Fruit fly (Drosophila melanogaster): ENCODE results near the gene CG5758.

The CG5758 gene

dm6 chr2L:18119643-18120042 is at the start of gene CG5758:
Gene CG5758 (plus strand): TSS chr2L:18119995.
- TF ChIP-seq Myc (optimal IDR thresholded peaks at IDR 0.05) = no peak
- no peak for TF ChIP-seq psq (optimal IDR thresholded peaks at IDR 0.05)
- no peak for TF ChIP-seq ttk (optimal IDR thresholded peaks at IDR 0.05)
- no peak for TF ChIP-seq h (optimal IDR thresholded peaks at IDR 0.05)
- no peak for TF ChIP-seq Sin3A (optimal IDR thresholded peaks at IDR 0.05)
- no peak for TF ChIP-seq insv (optimal IDR thresholded peaks at IDR 0.05)

DNA sequence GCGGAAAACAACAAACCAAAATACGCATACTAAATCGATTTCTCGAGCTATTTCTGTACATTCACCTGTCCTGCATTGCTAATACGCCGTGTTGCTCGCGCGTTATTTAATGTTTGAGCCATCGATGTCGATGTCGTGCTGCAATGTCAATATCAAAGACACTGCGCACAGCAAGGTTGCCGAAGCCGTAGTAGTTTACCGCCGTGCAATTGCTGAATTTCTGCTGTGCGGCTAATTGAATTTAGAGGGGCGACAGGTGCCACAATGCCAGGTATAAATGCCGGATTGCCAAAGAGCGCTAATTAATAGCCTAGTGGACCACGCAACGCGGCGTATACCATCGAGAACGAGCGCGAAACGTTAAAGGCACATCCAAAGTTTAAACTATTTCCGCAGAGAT is 41.8 kb upstream of the CG5758 start, which contains the start of gene Arr1:
Gene Arr1, plus strand, starts transcription at position 301 of the 400 bp plus-strand sequence.
- TF ChIP-seq ttk (optimal IDR thresholded peaks at IDR 0.05) (no peak), Myc (optimal IDR thresholded peaks at IDR 0.05) (no peak), Sin3A (optimal IDR thresholded peaks at IDR 0.05) (no peak), h (optimal IDR thresholded peaks at IDR 0.05) (no peak), insv (optimal IDR thresholded peaks at IDR 0.05) (no peak), psq (optimal IDR thresholded peaks at IDR 0.05) (no peak)

DNA sequence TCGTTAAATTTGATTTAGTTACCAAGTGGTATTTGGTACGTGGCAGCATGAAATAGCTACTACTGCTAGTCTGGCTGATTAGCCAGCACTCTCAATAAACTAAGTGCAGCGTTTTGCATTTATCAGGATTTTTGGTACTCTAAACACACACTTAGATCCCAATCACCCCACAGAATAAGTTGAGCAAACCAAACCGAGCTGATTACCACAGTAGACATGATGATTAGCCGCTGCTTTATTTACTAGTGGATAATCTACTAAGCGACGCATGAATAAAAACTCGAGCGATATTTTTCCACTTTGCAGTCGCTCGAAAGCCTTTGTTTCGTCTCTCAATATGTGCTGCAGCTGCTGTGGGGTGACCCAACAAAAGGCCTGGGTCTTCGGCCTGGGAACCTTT is 38.5 kb upstream of the CG5758 start, which contains the start of gene ninaD:
Gene ninaD, plus strand, starts transcription at position 301 of the 400 bp plus-strand sequence.
- TF ChIP-seq psq (optimal IDR thresholded peaks at IDR 0.05) (no peak), h (optimal IDR thresholded peaks at IDR 0.05) (no peak), insv (optimal IDR thresholded peaks at IDR 0.05) (no peak), Myc (optimal IDR thresholded peaks at IDR 0.05) (no peak), ttk (optimal IDR thresholded peaks at IDR 0.05) (no peak), Sin3A (optimal IDR thresholded peaks at IDR 0.05) (no peak)

DNA sequence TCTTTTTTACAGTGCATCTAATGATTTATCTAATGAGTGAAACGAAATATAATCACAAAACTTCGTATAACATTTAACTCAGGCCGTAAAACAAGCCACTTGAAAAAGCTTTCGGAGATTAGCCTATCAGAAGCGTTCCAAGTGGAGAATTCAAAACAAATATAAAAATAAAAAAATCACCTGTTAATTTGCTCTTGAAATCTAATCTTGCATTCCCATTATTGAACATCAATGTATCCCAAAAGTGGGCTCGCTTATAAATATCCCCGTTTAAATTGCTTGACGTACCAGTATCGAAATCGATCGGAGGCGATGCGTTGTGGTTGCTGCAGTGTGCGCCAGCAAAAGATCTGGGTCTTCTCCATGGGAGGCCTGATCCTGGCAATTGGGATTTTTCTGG is 35.8 kb upstream of the CG5758 start, which contains the start of gene CG31741:
Gene CG31741, plus strand, starts transcription at position 301 of the 400 bp plus-strand sequence.
- no peak for TF ChIP-seq Myc (optimal IDR thresholded peaks at IDR 0.05)
- TF ChIP-seq psq (optimal IDR thresholded peaks at IDR 0.05) = no peak
- no peak for TF ChIP-seq h (optimal IDR thresholded peaks at IDR 0.05)
- TF ChIP-seq Sin3A (optimal IDR thresholded peaks at IDR 0.05) = no peak
- TF ChIP-seq insv (optimal IDR thresholded peaks at IDR 0.05) = no peak

- TF ChIP-seq psq (optimal IDR thresholded peaks at IDR 0.05) (no peak), Myc (optimal IDR thresholded peaks at IDR 0.05) (no peak), h (optimal IDR thresholded peaks at IDR 0.05) (no peak), insv (optimal IDR thresholded peaks at IDR 0.05) (no peak), ttk (optimal IDR thresholded peaks at IDR 0.05) (no peak)
Measured at dm6 chr2L:18091705-18092104, 28.1 kb upstream of the CG5758 start.

dm6 chr2L:18092156-18092555 is 27.6 kb upstream of the CG5758 start, which contains the start of gene CG15153:
Gene CG15153 (minus strand): TSS chr2L:18092256.
- TF ChIP-seq ttk (optimal IDR thresholded peaks at IDR 0.05) (no peak), Sin3A (optimal IDR thresholded peaks at IDR 0.05) (no peak), h (optimal IDR thresholded peaks at IDR 0.05) (no peak), Myc (optimal IDR thresholded peaks at IDR 0.05) (no peak), psq (optimal IDR thresholded peaks at IDR 0.05) (no peak), insv (optimal IDR thresholded peaks at IDR 0.05) (no peak)

- TF ChIP-seq psq (optimal IDR thresholded peaks at IDR 0.05) (no peak), h (optimal IDR thresholded peaks at IDR 0.05) (no peak), Sin3A (optimal IDR thresholded peaks at IDR 0.05) (no peak), Myc (optimal IDR thresholded peaks at IDR 0.05) (no peak), ttk (optimal IDR thresholded peaks at IDR 0.05) (no peak)
Measured at dm6 chr2L:18096268-18096667, 23.5 kb upstream of the CG5758 start, which contains the start of gene Slc25A46b. Gene Slc25A46b (plus strand): TSS chr2L:18096568.

DNA sequence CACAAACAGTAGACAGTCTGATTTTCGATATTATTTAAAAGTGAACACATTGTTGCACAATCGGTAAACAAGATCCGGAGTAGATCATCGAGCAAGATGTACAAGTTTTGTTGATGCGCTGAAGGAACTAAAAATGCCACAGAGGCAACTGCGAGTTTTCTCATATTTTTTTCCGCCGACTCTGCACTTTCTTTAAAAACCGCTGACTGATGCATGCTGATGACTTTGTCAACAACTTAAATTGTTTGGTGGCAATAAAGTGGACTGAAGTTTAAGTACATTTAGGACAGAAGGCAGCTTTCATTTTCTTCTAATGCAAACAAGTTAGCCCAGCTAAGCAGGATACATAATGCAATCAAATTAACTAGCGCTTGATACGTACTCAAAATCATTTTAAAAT is 7.4 kb upstream of the CG5758 start:
- TF ChIP-seq Sin3A (optimal IDR thresholded peaks at IDR 0.05) (no peak), Myc (optimal IDR thresholded peaks at IDR 0.05) (no peak), psq (optimal IDR thresholded peaks at IDR 0.05) (no peak), ttk (optimal IDR thresholded peaks at IDR 0.05) (no peak), insv (optimal IDR thresholded peaks at IDR 0.05) (no peak), h (optimal IDR thresholded peaks at IDR 0.05) (no peak)

dm6 chr2L:18113079-18113478 is 6.7 kb upstream of the CG5758 start, which contains the start of gene CG44476:
Gene CG44476 (minus strand): TSS chr2L:18113179.
- no peak for TF ChIP-seq insv (optimal IDR thresholded peaks at IDR 0.05)

DNA sequence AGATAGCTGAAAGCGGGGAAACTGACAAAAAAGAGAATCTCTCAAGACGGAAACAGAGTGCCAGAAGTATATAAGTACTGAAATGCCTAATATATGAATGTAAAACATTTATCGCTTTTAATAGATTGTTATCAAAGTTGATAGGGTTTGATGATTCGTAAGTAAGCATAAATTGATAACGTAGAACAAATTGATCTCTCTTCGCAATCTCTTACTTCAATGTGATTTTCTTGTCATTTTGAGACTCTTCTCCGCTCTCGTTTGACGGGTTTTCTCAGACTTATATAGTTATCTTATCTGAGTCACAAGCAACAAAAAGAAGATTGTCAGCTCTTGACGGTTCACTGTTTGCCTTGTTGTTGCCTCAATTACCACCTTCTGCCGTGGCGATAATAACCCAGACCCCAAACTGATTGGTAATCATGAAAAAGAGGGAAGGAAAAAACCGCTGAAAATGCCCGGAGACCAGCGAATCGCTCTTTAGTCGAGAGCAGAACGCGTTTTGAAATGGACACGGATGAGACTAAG is 5.6 kb upstream of the CG5758 start, which contains the start of gene CG15152:
Gene CG15152, plus strand, starts transcription at position 372 of the 528 bp plus-strand sequence.
- TF ChIP-seq h (optimal IDR thresholded peaks at IDR 0.05) (no peak), insv (optimal IDR thresholded peaks at IDR 0.05) (no peak), Myc (optimal IDR thresholded peaks at IDR 0.05) (no peak)

DNA sequence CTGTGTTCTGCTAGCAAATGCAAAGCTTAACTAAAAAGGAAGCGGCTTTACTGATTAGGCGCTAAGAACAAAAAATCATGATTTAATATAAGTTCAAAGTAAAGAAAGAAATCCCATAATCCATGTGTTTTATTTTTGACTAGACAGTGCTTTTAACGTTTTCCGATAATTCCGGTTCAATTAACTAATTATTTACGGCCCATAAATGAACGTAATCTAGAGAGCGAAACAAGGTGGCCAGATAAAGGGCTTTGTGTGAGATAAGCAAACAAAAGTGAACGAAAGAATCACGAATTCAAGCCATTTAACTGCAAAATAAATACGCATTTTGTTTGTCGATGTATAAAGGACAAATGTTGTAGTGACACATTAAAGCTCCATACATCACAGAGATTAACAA is 4.7 kb upstream of the CG5758 start:
- TF ChIP-seq Sin3A (optimal IDR thresholded peaks at IDR 0.05) (no peak), ttk (optimal IDR thresholded peaks at IDR 0.05) (no peak), h (optimal IDR thresholded peaks at IDR 0.05) (no peak), psq (optimal IDR thresholded peaks at IDR 0.05) (no peak), Myc (optimal IDR thresholded peaks at IDR 0.05) (no peak), insv (optimal IDR thresholded peaks at IDR 0.05) (no peak)

DNA sequence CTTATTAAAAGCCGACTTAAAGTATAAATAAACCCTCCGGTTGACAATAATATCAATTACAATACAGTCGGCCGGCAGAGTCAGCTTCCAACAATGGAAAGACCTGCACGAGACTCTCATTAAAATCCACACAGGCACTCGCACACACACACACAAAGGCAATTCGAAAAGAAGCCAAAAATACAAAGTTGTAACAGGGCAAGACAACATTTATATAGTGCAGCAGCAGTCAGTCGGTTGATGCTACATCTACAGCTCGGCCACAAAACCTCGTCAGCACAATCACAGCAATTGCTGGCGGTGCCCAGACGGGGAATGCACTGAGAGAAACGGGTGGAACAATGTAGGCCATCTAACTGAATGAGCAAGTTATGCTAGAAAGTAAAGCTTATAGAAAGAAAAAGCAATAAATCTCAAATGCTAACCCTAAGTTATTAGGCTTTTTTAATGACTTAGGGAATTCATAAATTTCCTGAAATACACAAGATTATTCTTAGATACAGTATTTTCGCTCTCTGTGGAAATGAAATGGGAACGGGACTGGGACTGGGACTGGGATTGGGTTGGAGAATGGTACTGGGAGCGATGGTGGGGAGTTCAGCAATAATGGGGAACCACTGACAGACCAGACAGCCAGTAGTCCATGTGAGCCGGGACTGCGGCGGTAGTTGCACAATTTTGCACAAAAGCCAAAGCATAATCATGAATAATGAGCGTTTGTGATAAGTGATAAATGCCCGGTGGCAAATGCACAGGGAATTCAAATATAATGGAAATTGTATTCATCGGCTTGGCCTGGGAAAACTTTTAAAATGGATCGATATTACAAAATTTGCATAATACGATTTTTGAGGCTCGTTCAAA is 1.8 kb downstream of the CG5758 start:
- TF ChIP-seq ttk (optimal IDR thresholded peaks at IDR 0.05) (no peak), Myc (optimal IDR thresholded peaks at IDR 0.05) (no peak), insv (optimal IDR thresholded peaks at IDR 0.05) (no peak), h (optimal IDR thresholded peaks at IDR 0.05) (no peak), Sin3A (optimal IDR thresholded peaks at IDR 0.05) (no peak), psq (optimal IDR thresholded peaks at IDR 0.05) (no peak)

Data from Kc167 (cell line).